Fruit fly (Drosophila melanogaster) whole organism, wandering third instar larva: Measurements from ENCODE around the gene CG42714.

Experiments used
- Abd-B ChIP-seq: fragments of >200 bp; optimal IDR thresholded peaks from 2 replicates; lab custom pipeline; 2017; ENCODE audit warnings: missing biosample characterization, missing genetic modification characterization
- CG9705 ChIP-seq: fragments of 200-800 bp; sonication (Bioruptor generic); optimal IDR thresholded peaks from 2 replicates; lab custom pipeline; 2018; ENCODE audit warnings: missing biosample characterization, mild to moderate bottlenecking, missing genetic modification characterization
- CrebA ChIP-seq: fragments of 200-800 bp; sonication (Bioruptor generic); optimal IDR thresholded peaks from 2 replicates; lab custom pipeline; 2016; ENCODE audit warnings: missing biosample characterization, mild to moderate bottlenecking, missing genetic modification characterization, borderline replicate concordance
- Dfd ChIP-seq: fragments of >200 bp; optimal IDR thresholded peaks from 2 replicates; lab custom pipeline; 2017; ENCODE audit warnings: missing biosample characterization, missing genetic modification characterization
- Dif ChIP-seq: fragments of 200-275, 200-300 bp; sonication (Bioruptor generic); optimal IDR thresholded peaks from 2 replicates; lab custom pipeline; 2018; ENCODE audit warnings: missing biosample characterization, missing genetic modification characterization; ENCODE audit not compliant: partially characterized antibody
- GATAd ChIP-seq: sonication (Bioruptor generic); optimal IDR thresholded peaks from 2 replicates; lab custom pipeline; 2016; ENCODE audit warnings: missing biosample characterization, missing genetic modification characterization
- HLH106 ChIP-seq: fragments of 200-800 bp; optimal IDR thresholded peaks from 3 replicates; lab custom pipeline; 2019; ENCODE audit warnings: missing biosample characterization, mild to moderate bottlenecking, missing genetic modification characterization, moderate library complexity
- Hnf4 ChIP-seq: fragments of 200-800 bp; sonication (Bioruptor generic); optimal IDR thresholded peaks from 2 replicates; lab custom pipeline; 2016; ENCODE audit warnings: missing biosample characterization, mild to moderate bottlenecking, missing genetic modification characterization
- Hr78 ChIP-seq: fragments of >200 bp; optimal IDR thresholded peaks from 2 replicates; lab custom pipeline; 2017; ENCODE audit warnings: missing biosample characterization, missing genetic modification characterization
- Hr83 ChIP-seq: fragments of 200-300 bp; sonication (Bioruptor generic); optimal IDR thresholded peaks from 2 replicates; lab custom pipeline; 2016; ENCODE audit warnings: missing biosample characterization, mild to moderate bottlenecking, missing genetic modification characterization, moderate library complexity; ENCODE audit not compliant: poor library complexity, severe bottlenecking
- Jra ChIP-seq: sonication (Bioruptor generic); optimal IDR thresholded peaks from 2 replicates; lab custom pipeline; 2016; ENCODE audit warnings: missing biosample characterization, missing genetic modification characterization
- Mio ChIP-seq: sonication (Bioruptor generic); optimal IDR thresholded peaks from 2 replicates; lab custom pipeline; 2016; ENCODE audit warnings: missing biosample characterization, missing genetic modification characterization
- Myc ChIP-seq: fragments of >200 bp; optimal IDR thresholded peaks from 2 replicates; lab custom pipeline; 2017
- N ChIP-seq: fragments of >200 bp; optimal IDR thresholded peaks from 2 replicates; lab custom pipeline; 2018; ENCODE audit warnings: missing biosample characterization, missing external identifiers, missing genetic modification characterization
- OdsH ChIP-seq: fragments of 200-800 bp; sonication (Bioruptor generic); optimal IDR thresholded peaks from 2 replicates; lab custom pipeline; 2016; ENCODE audit warnings: missing biosample characterization, mild to moderate bottlenecking, missing genetic modification characterization
- Rel ChIP-seq, 2 experiments: fragments of 200-800 bp; sonication (Bioruptor generic) in 1 of 2; optimal IDR thresholded peaks; 2 replicates in 1 of 2; 3 replicates in 1 of 2; lab custom pipeline; 2016 to 2019; ENCODE audit warnings: mild to moderate bottlenecking in 2 of 2, missing biosample characterization in 2 of 2, missing genetic modification characterization in 2 of 2, moderate library complexity in 1 of 2
- Sp1 ChIP-seq: fragments of 200-800 bp; sonication (Bioruptor generic); optimal IDR thresholded peaks from 3 replicates; lab custom pipeline; 2019; ENCODE audit warnings: missing biosample characterization, mild to moderate bottlenecking, missing genetic modification characterization, moderate library complexity
- Vsx2 ChIP-seq: fragments of 200-300, 225-300 bp; sonication (Bioruptor generic); optimal IDR thresholded peaks from 2 replicates; lab custom pipeline; 2018; ENCODE audit warnings: missing biosample characterization, missing genetic modification characterization; ENCODE audit not compliant: partially characterized antibody
- br ChIP-seq: fragments of 200-800 bp; sonication (Bioruptor generic); optimal IDR thresholded peaks from 2 replicates; lab custom pipeline; 2016; ENCODE audit warnings: missing biosample characterization, missing genetic modification characterization
- brk ChIP-seq: fragments of 200-800 bp; sonication (Bioruptor generic); optimal IDR thresholded peaks from 2 replicates; lab custom pipeline; 2016; ENCODE audit warnings: missing biosample characterization, mild to moderate bottlenecking, missing genetic modification characterization
- dl ChIP-seq, 2 experiments: fragments of 175-275, 200-275 bp in 1 of 2; fragments of 200-275 bp in 1 of 2; sonication (Bioruptor generic); optimal IDR thresholded peaks; lab custom pipeline; 2018; ENCODE audit warnings: mild to moderate bottlenecking in 2 of 2, missing biosample characterization in 2 of 2, missing genetic modification characterization in 2 of 2, moderate library complexity in 2 of 2; ENCODE audit not compliant: partially characterized antibody in 2 of 2, insufficient read depth in 1 of 2
- dmrt93B ChIP-seq: fragments of 200-800 bp; sonication (Bioruptor generic); optimal IDR thresholded peaks from 2 replicates; lab custom pipeline; 2018; ENCODE audit warnings: missing biosample characterization, mild to moderate bottlenecking, missing genetic modification characterization
- dsf ChIP-seq: sonication (Bioruptor generic); optimal IDR thresholded peaks from 2 replicates; lab custom pipeline; 2016; ENCODE audit warnings: missing biosample characterization, missing genetic modification characterization, borderline replicate concordance
- ey ChIP-seq: fragments of 200-800 bp; sonication (Bioruptor generic); optimal IDR thresholded peaks from 2 replicates; lab custom pipeline; 2016; ENCODE audit warnings: missing biosample characterization, missing genetic modification characterization
- foxo ChIP-seq, 2 experiments: fragments of 200-800 bp; sonication (Bioruptor generic); optimal IDR thresholded peaks; 2 replicates in 1 of 2; 3 replicates in 1 of 2; lab custom pipeline; 2016 to 2017; ENCODE audit warnings: missing biosample characterization in 2 of 2, missing genetic modification characterization in 2 of 2
- fru ChIP-seq: fragments of 200-800 bp; sonication (Bioruptor generic); optimal IDR thresholded peaks from 3 replicates; lab custom pipeline; 2016; ENCODE audit warnings: missing biosample characterization, mild to moderate bottlenecking, missing genetic modification characterization
- h ChIP-seq: fragments of 200-800 bp; sonication (Bioruptor generic); optimal IDR thresholded peaks from 3 replicates; lab custom pipeline; 2016; ENCODE audit warnings: missing biosample characterization, mild to moderate bottlenecking, missing genetic modification characterization
- jim ChIP-seq: fragments of 175-275, 200-325 bp; sonication (Bioruptor generic); optimal IDR thresholded peaks from 2 replicates; lab custom pipeline; 2016; ENCODE audit warnings: missing biosample characterization, mild to moderate bottlenecking, missing genetic modification characterization
- lola ChIP-seq: fragments of >200 bp; optimal IDR thresholded peaks from 2 replicates; lab custom pipeline; 2017; ENCODE audit warnings: missing biosample characterization, missing genetic modification characterization
- pan ChIP-seq: fragments of >200 bp; optimal IDR thresholded peaks from 2 replicates; lab custom pipeline; 2017
- psq ChIP-seq: fragments of 200-800 bp; sonication (Bioruptor generic); optimal IDR thresholded peaks from 3 replicates; lab custom pipeline; 2017; ENCODE audit warnings: missing biosample characterization, mild to moderate bottlenecking, missing genetic modification characterization, moderate library complexity
- rgr ChIP-seq: fragments of 200-800 bp; sonication (Bioruptor generic); optimal IDR thresholded peaks from 3 replicates; lab custom pipeline; 2016; ENCODE audit warnings: missing biosample characterization, mild to moderate bottlenecking, missing genetic modification characterization
- sage ChIP-seq: fragments of 200-800 bp; sonication (Bioruptor generic); optimal IDR thresholded peaks from 2 replicates; lab custom pipeline; 2016; ENCODE audit warnings: missing biosample characterization, mild to moderate bottlenecking, missing genetic modification characterization
- sv ChIP-seq: fragments of 200-800 bp; sonication (Bioruptor generic); optimal IDR thresholded peaks from 3 replicates; lab custom pipeline; 2016; ENCODE audit warnings: missing biosample characterization, missing genetic modification characterization
- tai ChIP-seq: sonication (Bioruptor generic); optimal IDR thresholded peaks from 2 replicates; lab custom pipeline; 2016; ENCODE audit warnings: missing biosample characterization, missing genetic modification characterization
- usp ChIP-seq: fragments of >200 bp; optimal IDR thresholded peaks from 2 replicates; lab custom pipeline; 2017; ENCODE audit warnings: missing biosample characterization, missing genetic modification characterization
- woc ChIP-seq: sonication (Bioruptor generic); optimal IDR thresholded peaks from 2 replicates; lab custom pipeline; 2016; ENCODE audit warnings: missing biosample characterization, mild to moderate bottlenecking, missing genetic modification characterization

Gene CG42714

DNA sequence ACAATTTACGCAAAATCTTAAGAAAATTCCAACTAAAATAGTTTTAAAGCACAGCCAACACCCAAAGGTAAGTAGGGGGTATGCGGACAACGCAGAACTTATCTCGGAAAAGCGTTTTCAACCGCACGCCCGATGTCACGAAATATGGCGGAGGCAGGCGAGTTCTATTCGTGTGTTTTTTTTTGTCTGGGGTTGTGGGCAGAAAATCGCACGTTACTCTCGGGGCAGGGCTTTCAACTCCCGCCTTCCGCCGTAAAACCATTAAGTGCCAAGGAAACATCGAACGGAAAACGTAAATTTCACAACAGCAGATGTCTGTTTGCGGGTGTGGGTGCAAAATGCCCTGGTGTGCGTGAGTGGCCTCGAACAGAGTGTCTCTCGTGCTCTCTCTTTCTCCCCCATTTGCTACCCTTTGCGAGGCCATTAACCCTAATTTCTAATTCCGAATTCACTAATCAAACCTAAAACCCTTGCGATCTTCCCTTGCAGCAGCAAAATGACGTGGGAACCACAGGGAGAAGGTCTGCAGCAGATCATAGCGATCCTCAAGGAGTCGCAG lies 40.2 kb downstream of the CG42714 start:
- no peak for TF ChIP-seq dsf (GFP tag; lab: Kevin White, UChicago)
- TF ChIP-seq Mio (GFP tag; lab: Kevin White, UChicago), result no peak
- no peak for TF ChIP-seq usp
- no peak for TF ChIP-seq woc (GFP tag; lab: Kevin White, UChicago)
- no peak for TF ChIP-seq dl (GFP tag; optimal IDR thresholded peaks at IDR 0.05; lab: Kevin White, UChicago; ENCODE audit: insufficient read depth in 1 of 2, partially characterized antibody in 2 of 2)
- TF ChIP-seq Abd-B, result no peak
- no peak for TF ChIP-seq Myc (lab: Kevin White, UChicago)
- TF ChIP-seq pan (lab: Kevin White, UChicago), result no peak
- no peak for TF ChIP-seq sv (GFP tag; lab: Kevin White, UChicago)
- no peak for TF ChIP-seq brk
- TF ChIP-seq Dfd, result no peak
- no peak for TF ChIP-seq Vsx2 (GFP tag; lab: Kevin White, UChicago)
- no peak for TF ChIP-seq fru

DNA sequence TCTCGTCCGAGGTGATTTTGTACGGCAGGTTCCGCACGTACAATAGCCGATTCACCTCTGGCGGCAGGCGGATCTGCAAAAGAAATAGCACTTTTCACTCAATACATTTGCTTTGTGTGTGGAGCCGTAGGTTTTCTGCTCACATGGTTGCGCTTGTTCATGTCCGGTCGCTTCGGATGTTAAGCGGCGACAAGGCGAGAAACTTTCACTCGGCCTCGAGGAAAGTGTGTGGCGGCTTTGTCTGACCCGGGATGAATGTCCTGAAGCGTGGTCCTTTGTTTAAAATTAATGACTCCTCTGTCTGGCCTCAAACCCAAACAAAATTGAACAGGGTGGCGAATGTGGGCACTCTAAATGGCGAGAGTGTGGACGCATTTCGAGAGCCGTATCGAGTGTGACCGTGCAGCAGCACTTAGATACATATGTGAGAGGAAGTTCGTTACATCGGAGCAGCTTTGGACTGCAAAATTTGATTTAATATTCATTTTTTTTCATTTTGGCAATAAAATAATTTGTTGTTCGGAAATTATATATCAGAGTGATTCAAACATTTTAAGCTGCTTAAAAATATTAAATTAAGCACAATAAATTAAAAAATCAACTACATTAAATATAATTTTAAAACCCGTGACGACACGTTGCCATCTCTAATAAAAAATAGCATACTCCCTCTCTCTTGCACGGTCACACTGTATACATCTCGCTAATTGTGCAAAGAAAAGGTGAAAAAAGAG lies 40.9 kb downstream of the CG42714 start, which contains the start of the genes Sf3b6 and Tnpo:
Sf3b6 (minus strand) TSS at position 358 of the 734 bp plus-strand sequence.
Tnpo (plus strand) TSS at position 659 of the 734 bp plus-strand sequence.
- TF ChIP-seq Dif (no peak), foxo (GFP tag; optimal IDR thresholded peaks at IDR 0.05; lab: Kevin White, UChicago) (peak in 1 of 2 experiments; percentile 88), OdsH (peak; percentile 80), Myc (lab: Kevin White, UChicago) (peak; percentile 12), dsf (GFP tag; lab: Kevin White, UChicago) (peak; percentile 55), Hr83 (peak; percentile 34), Sp1 (GFP tag; lab: Kevin White, UChicago) (peak; percentile 83), usp (no peak), Hnf4 (GFP tag; lab: Kevin White, UChicago) (peak; percentile 73), rgr (GFP tag; lab: Kevin White, UChicago) (peak; percentile 86), Rel (GFP tag; optimal IDR thresholded peaks at IDR 0.05; lab: Kevin White, UChicago) (no peak), Rel (tag; optimal IDR thresholded peaks at IDR 0.05; lab: Kevin White, UChicago) (peak; percentile 26), dmrt93B (GFP tag; lab: Kevin White, UChicago) (peak; percentile 84), sv (GFP tag; lab: Kevin White, UChicago) (peak; percentile 78), N (no peak), HLH106 (tag; lab: Kevin White, UChicago) (peak; percentile 91), psq (GFP tag; lab: Kevin White, UChicago) (peak; percentile 83), Vsx2 (GFP tag; lab: Kevin White, UChicago) (no peak), Jra (GFP tag; lab: Kevin White, UChicago) (peak; percentile 54), ey (GFP tag; lab: Kevin White, UChicago) (peak; percentile 80), woc (GFP tag; lab: Kevin White, UChicago) (peak; percentile 88), h (GFP tag; lab: Kevin White, UChicago) (peak; percentile 87), Mio (GFP tag; lab: Kevin White, UChicago) (no peak), CrebA (GFP tag; lab: Kevin White, UChicago) (no peak), CG9705 (GFP tag; lab: Kevin White, UChicago) (peak; percentile 82)
- TF ChIP-seq, all 38 proteins: peak for 18

DNA sequence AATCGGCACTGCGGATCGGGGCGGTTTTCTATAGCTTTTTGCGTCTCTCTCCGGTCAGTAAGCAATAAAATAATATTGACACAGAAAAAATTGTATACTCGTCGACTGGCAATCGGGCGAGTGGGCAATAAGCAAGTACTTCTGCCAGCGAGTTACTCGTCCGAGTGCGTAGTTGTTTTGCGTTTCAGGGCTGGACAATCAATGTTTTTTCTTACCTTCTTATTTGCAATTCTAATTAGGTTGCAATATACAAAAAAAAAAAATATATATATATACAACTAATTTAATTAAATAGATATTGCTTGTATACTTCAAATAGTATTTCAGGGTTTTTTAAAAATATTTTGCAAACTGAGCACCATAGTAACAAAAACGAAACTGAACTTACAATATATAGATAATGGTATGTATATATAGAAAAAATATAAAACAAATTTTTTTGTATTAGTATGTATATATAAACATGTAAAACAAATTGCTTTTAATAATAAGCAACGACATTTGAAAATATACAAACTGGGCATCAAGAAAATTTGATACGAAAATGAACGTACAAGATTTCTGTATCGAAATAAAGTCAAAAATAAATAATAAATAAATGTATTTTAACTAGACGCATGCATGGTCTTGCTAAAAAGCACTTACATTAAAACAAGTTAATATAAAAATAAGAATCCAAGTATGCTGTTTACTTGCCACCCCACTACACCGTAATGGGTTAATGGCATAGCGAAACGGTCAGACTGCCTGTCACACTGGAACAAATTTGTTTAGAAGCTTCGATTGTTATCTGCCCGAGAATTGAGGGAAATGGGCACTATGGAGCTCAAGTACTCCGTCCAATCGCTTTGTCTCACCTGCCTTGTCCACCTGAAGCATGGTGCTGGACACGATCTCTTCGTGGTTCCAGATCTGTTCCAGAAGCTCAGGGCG lies 44.6 kb downstream of the CG42714 start, which contains the start of the genes D19A and CG7386:
D19A (minus strand) TSS at position 129 of the 933 bp plus-strand sequence.
CG7386 (plus strand) TSS at position 751 of the 933 bp plus-strand sequence.
- peak; percentile 91 for TF ChIP-seq Hr83
- TF ChIP-seq sage (GFP tag; lab: Kevin White, UChicago), result no peak
- TF ChIP-seq Rel (GFP tag; optimal IDR thresholded peaks at IDR 0.05; lab: Kevin White, UChicago), result no peak
- peak; percentile 24 for TF ChIP-seq Rel (tag; optimal IDR thresholded peaks at IDR 0.05; lab: Kevin White, UChicago)
- TF ChIP-seq dmrt93B (GFP tag; lab: Kevin White, UChicago), result no peak
- peak in 1 of 2 experiments; percentile 70 for TF ChIP-seq foxo (GFP tag; optimal IDR thresholded peaks at IDR 0.05; lab: Kevin White, UChicago)
- no peak for TF ChIP-seq jim
- TF ChIP-seq h (GFP tag; lab: Kevin White, UChicago), result peak; percentile 58
- TF ChIP-seq Abd-B, result no peak
- peak; percentile 91 for TF ChIP-seq Dif
- TF ChIP-seq Jra (GFP tag; lab: Kevin White, UChicago), result no peak
- TF ChIP-seq pan (lab: Kevin White, UChicago), result no peak
- peak; percentile 66 for TF ChIP-seq Hnf4 (GFP tag; lab: Kevin White, UChicago)
- TF ChIP-seq ey (GFP tag; lab: Kevin White, UChicago), result peak; percentile 47
- TF ChIP-seq br (GFP tag; lab: Kevin White, UChicago), result peak; percentile 51
- peak; percentile 45 for TF ChIP-seq CG9705 (GFP tag; lab: Kevin White, UChicago)
- TF ChIP-seq Sp1 (GFP tag; lab: Kevin White, UChicago), result peak; percentile 65
- TF ChIP-seq tai (GFP tag; lab: Kevin White, UChicago), result no peak
- TF ChIP-seq lola (GFP tag; lab: Kevin White, UChicago), result no peak
- TF ChIP-seq Vsx2 (GFP tag; lab: Kevin White, UChicago), result peak; percentile 96
- peak in 1 of 2 experiments; percentile 28 for TF ChIP-seq dl (GFP tag; optimal IDR thresholded peaks at IDR 0.05; lab: Kevin White, UChicago; ENCODE audit: insufficient read depth in 1 of 2, partially characterized antibody in 2 of 2)
- TF ChIP-seq GATAd (GFP tag; lab: Kevin White, UChicago), result no peak
- no peak for TF ChIP-seq Hr78 (GFP tag; lab: Kevin White, UChicago)
- no peak for TF ChIP-seq N
- TF ChIP-seq sv (GFP tag; lab: Kevin White, UChicago), result peak; percentile 65
- no peak for TF ChIP-seq Mio (GFP tag; lab: Kevin White, UChicago)
- TF ChIP-seq HLH106 (tag; lab: Kevin White, UChicago), result peak; percentile 39
